Worm (Caenorhabditis elegans) whole organism, L2 larva: Measurements from ENCODE around the gene srsx-15.

ENCODE experiments used
- ama-1 ChIP-seq: fragments of 150-350 bp; optimal IDR thresholded peaks from 2 replicates; lab custom pipeline; 2018; ENCODE audit warnings: inconsistent platforms
- elt-1 ChIP-seq: fragments of 150-350 bp; optimal IDR thresholded peaks from 2 replicates; lab custom pipeline; 2014; ENCODE audit warnings: missing biosample characterization, missing genetic modification characterization
- fos-1 ChIP-seq: fragments of 150-350 bp; optimal IDR thresholded peaks from 2 replicates; lab custom pipeline; 2014; ENCODE audit warnings: missing biosample characterization, missing genetic modification characterization
- snpc-4 ChIP-seq: fragments of 150-350 bp; optimal IDR thresholded peaks from 2 replicates; lab custom pipeline; 2014; ENCODE audit warnings: missing biosample characterization, missing genetic modification characterization
- unc-55 ChIP-seq: fragments of 150-350 bp; sonication (generic microtip); optimal IDR thresholded peaks from 3 replicates; lab custom pipeline; 2014; ENCODE audit warnings: missing biosample characterization, missing genetic modification reagents, missing genetic modification characterization
- unc-62 ChIP-seq: fragments of 150-350 bp; optimal IDR thresholded peaks from 2 replicates; lab custom pipeline; 2014; ENCODE audit warnings: missing biosample characterization, missing genetic modification reagents, missing genetic modification characterization

DNA sequence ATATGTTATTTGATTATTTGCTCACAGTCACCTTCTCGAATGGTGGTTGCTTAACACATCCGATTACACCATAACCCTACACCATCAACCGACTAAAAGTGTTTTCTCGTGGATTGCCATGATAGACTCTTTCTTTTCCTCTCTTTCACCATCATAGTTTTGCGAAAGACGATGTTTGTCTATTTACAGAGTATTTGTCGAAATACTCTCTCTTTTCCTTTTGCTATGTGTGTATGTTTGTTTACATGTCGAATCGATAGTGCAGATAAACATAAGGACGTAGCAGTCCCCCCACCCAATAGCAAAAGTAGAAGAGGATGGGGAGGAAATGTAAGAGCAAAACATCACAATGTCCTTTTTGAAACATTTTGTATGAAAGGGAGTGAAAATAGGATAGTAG, 20.3 kb downstream of the srsx-15 start:
- no peak for TF ChIP-seq fos-1 (tag; lab: Kevin White, UChicago)
- TF ChIP-seq unc-55: no peak
- no peak for TF ChIP-seq elt-1
- TF ChIP-seq snpc-4 (tag; lab: Kevin White, UChicago): no peak
- no peak for TF ChIP-seq unc-62 (GFP tag; lab: Kevin White, UChicago)
- no peak for TF ChIP-seq ama-1
